Worm (Caenorhabditis elegans) whole organism, young adult: ENCODE measurements around the gene cul-2.

Experiments used
- F10E7.11 ChIP-seq: sonication (generic microtip); optimal IDR thresholded peaks from 2 replicates; lab custom pipeline; 2017; ENCODE audit warnings: mild to moderate bottlenecking, missing genetic modification characterization, moderate library complexity, missing compliant biosample characterization
- F22D6.2 ChIP-seq: sonication (generic microtip); optimal IDR thresholded peaks from 2 replicates; lab custom pipeline; 2016; ENCODE audit warnings: mild to moderate bottlenecking, missing genetic modification characterization, missing compliant biosample characterization
- F55B11.4 ChIP-seq: sonication (generic microtip); optimal IDR thresholded peaks from 2 replicates; lab custom pipeline; 2016; ENCODE audit warnings: missing compliant biosample characterization, missing genetic modification characterization, borderline replicate concordance; ENCODE audit not compliant: insufficient read depth
- K11D2.4 ChIP-seq: fragments of 200-800 bp; sonication (Bioruptor generic); IDR thresholded peaks from 2 replicates; pipeline ENCODE4 v1.3.6; 2022; ENCODE audit warnings: missing genetic modification reagents, missing genetic modification characterization, missing compliant biosample characterization
- T07F8.4 ChIP-seq: sonication (generic microtip); optimal IDR thresholded peaks from 2 replicates; lab custom pipeline; 2016; ENCODE audit warnings: mild to moderate bottlenecking, missing genetic modification characterization, moderate library complexity, missing compliant biosample characterization
- Y56A3A.18 ChIP-seq: fragments of 200-800 bp; sonication (Bioruptor generic); IDR thresholded peaks from 2 replicates; pipeline ENCODE4 v1.3.6; 2022; ENCODE audit warnings: missing genetic modification reagents, missing genetic modification characterization, missing compliant biosample characterization
- Y67H2A.10 ChIP-seq: fragments of 200-800 bp; sonication (Bioruptor generic); conservative IDR thresholded peaks from 2 replicates; pipeline ENCODE4 v1.3.6; 2022; ENCODE audit warnings: missing genetic modification reagents, missing genetic modification characterization, missing compliant biosample characterization
- Y79H2A.3 ChIP-seq: fragments of 200-800 bp; sonication (Bioruptor generic); conservative IDR thresholded peaks from 2 replicates; pipeline ENCODE4 v1.3.6; 2022; ENCODE audit warnings: missing genetic modification reagents, missing genetic modification characterization, missing compliant biosample characterization
- Y95B8A.8 ChIP-seq: fragments of 200-800 bp; sonication (Bioruptor generic); IDR thresholded peaks from 2 replicates; pipeline ENCODE4 v1.3.6; 2022; ENCODE audit warnings: missing genetic modification reagents, missing genetic modification characterization, missing compliant biosample characterization
- attf-5 ChIP-seq: fragments of 200-800 bp; sonication (Bioruptor generic); optimal IDR thresholded peaks from 2 replicates; lab custom pipeline; 2018; ENCODE audit warnings: mild to moderate bottlenecking, missing genetic modification characterization, missing compliant biosample characterization
- cebp-1 ChIP-seq, 2 experiments: fragments of 200-800 bp in 1 of 2; sonication (Bioruptor generic) in 1 of 2; sonication (generic microtip) in 1 of 2; IDR thresholded peaks in 1 of 2; optimal IDR thresholded peaks in 1 of 2; 2 replicates each; pipeline versions ENCODE4 v1.3.6 to Lab custom; 2017 to 2022; ENCODE audit warnings: missing compliant biosample characterization in 2 of 2, missing genetic modification characterization in 2 of 2, mild to moderate bottlenecking in 1 of 2, missing genetic modification reagents in 1 of 2, moderate library complexity in 1 of 2
- ceh-91 ChIP-seq: fragments of 200-800 bp; sonication (Bioruptor generic); IDR thresholded peaks from 2 replicates; pipeline ENCODE4 v1.3.6; 2022; ENCODE audit warnings: missing genetic modification reagents, missing genetic modification characterization, missing compliant biosample characterization
- dox-1 ChIP-seq: fragments of 200-800 bp; sonication (Bioruptor generic); IDR thresholded peaks from 2 replicates; pipeline ENCODE4 v1.3.6; 2022; ENCODE audit warnings: missing genetic modification reagents, missing genetic modification characterization, missing compliant biosample characterization
- dpl-1 ChIP-seq: fragments of 150-350 bp; optimal IDR thresholded peaks from 2 replicates; lab custom pipeline; 2014; ENCODE audit warnings: missing biosample characterization, missing genetic modification reagents, missing genetic modification characterization
- egrh-3 ChIP-seq: fragments of 200-800 bp; sonication (Bioruptor generic); IDR thresholded peaks from 2 replicates; pipeline ENCODE4 v1.3.6; 2022; ENCODE audit warnings: missing genetic modification reagents, missing genetic modification characterization, missing compliant biosample characterization
- hmg-1.2 ChIP-seq: fragments of 200-800 bp; sonication (Bioruptor generic); IDR thresholded peaks from 2 replicates; pipeline ENCODE4 v1.3.6; 2022; ENCODE audit warnings: missing genetic modification reagents, missing genetic modification characterization, missing compliant biosample characterization
- hsf-1 ChIP-seq: fragments of 200-800 bp; sonication (Bioruptor generic); IDR thresholded peaks from 2 replicates; pipeline ENCODE4 v1.3.6; 2022; ENCODE audit warnings: missing genetic modification reagents, missing genetic modification characterization, missing compliant biosample characterization
- lin-26 ChIP-seq: fragments of 200-800 bp; sonication (Bioruptor generic); IDR thresholded peaks from 2 replicates; pipeline ENCODE4 v1.3.6; 2022; ENCODE audit warnings: missing genetic modification reagents, missing genetic modification characterization, missing compliant biosample characterization
- lin-54 ChIP-seq: fragments of 200-800 bp; sonication (Bioruptor generic); optimal IDR thresholded peaks from 2 replicates; lab custom pipeline; 2018; ENCODE audit warnings: mild to moderate bottlenecking, missing genetic modification characterization, missing compliant biosample characterization
- lsl-1 ChIP-seq: fragments of 200-800 bp; sonication (Bioruptor generic); optimal IDR thresholded peaks from 2 replicates; lab custom pipeline; 2018; ENCODE audit warnings: mild to moderate bottlenecking, missing genetic modification characterization, moderate library complexity, missing compliant biosample characterization
- madf-3 ChIP-seq: fragments of 200-800 bp; sonication (Bioruptor generic); IDR thresholded peaks from 2 replicates; pipeline ENCODE4 v1.3.6; 2022; ENCODE audit warnings: missing genetic modification reagents, missing genetic modification characterization, missing compliant biosample characterization
- madf-6 ChIP-seq: fragments of 200-800 bp; sonication (Bioruptor generic); IDR thresholded peaks from 2 replicates; pipeline ENCODE4 v1.3.6; 2022; ENCODE audit warnings: missing genetic modification reagents, missing genetic modification characterization, missing compliant biosample characterization
- mes-4 ChIP-seq: sonication (generic microtip); optimal IDR thresholded peaks from 2 replicates; lab custom pipeline; 2016; ENCODE audit warnings: missing genotype, missing genetic modification characterization, missing compliant biosample characterization
- mxl-1 ChIP-seq: sonication (generic microtip); optimal IDR thresholded peaks from 2 replicates; lab custom pipeline; 2016; ENCODE audit warnings: missing genetic modification characterization, missing compliant biosample characterization
- nfyb-1 ChIP-seq: fragments of 200-800 bp; sonication (Bioruptor generic); IDR thresholded peaks from 2 replicates; pipeline ENCODE4 v1.3.6; 2022; ENCODE audit warnings: missing genetic modification reagents, missing genetic modification characterization, missing compliant biosample characterization
- nhr-80 ChIP-seq: sonication (generic microtip); optimal IDR thresholded peaks from 2 replicates; lab custom pipeline; 2016; ENCODE audit warnings: missing genetic modification characterization, missing compliant biosample characterization
- repo-1 ChIP-seq: sonication (generic microtip); optimal IDR thresholded peaks from 2 replicates; lab custom pipeline; 2017; ENCODE audit warnings: mild to moderate bottlenecking, missing genetic modification characterization, missing compliant biosample characterization
- sdz-38 ChIP-seq: sonication (generic microtip); optimal IDR thresholded peaks from 2 replicates; lab custom pipeline; 2016; ENCODE audit warnings: missing genotype, missing genetic modification characterization, missing compliant biosample characterization
- sea-2 ChIP-seq: fragments of 200-800 bp; sonication (Bioruptor generic); IDR thresholded peaks from 2 replicates; pipeline ENCODE4 v1.3.6; 2022; ENCODE audit warnings: missing genetic modification characterization, missing compliant biosample characterization
- snpc-1.1 ChIP-seq: sonication (generic microtip); optimal IDR thresholded peaks from 2 replicates; lab custom pipeline; 2017; ENCODE audit warnings: missing genetic modification characterization, mild to moderate bottlenecking, missing compliant biosample characterization, antibody characterized with exemption, moderate library complexity, missing genotype, missing genetic modification reagents; ENCODE audit not compliant: insufficient read depth
- unc-62 ChIP-seq: fragments of 150-350 bp; optimal IDR thresholded peaks from 2 replicates; lab custom pipeline; 2014; ENCODE audit warnings: missing biosample characterization, missing genetic modification reagents, missing genetic modification characterization
- xnd-1 ChIP-seq: sonication (generic microtip); optimal IDR thresholded peaks from 2 replicates; lab custom pipeline; 2016; ENCODE audit warnings: missing genotype, missing genetic modification reagents, missing genetic modification characterization, missing compliant biosample characterization
- zfh-2 ChIP-seq: fragments of 200-800 bp; sonication (Bioruptor generic); conservative IDR thresholded peaks from 2 replicates; pipeline ENCODE4 v1.3.6; 2022; ENCODE audit warnings: missing genetic modification reagents, missing genetic modification characterization, missing compliant biosample characterization
- ztf-18 ChIP-seq: sonication (generic microtip); optimal IDR thresholded peaks from 2 replicates; lab custom pipeline; 2016; ENCODE audit warnings: missing genotype, mild to moderate bottlenecking, missing genetic modification characterization, missing compliant biosample characterization
- ztf-22 ChIP-seq: fragments of 200-800 bp; sonication (Bioruptor generic); optimal IDR thresholded peaks from 2 replicates; lab custom pipeline; 2018; ENCODE audit warnings: mild to moderate bottlenecking, missing genetic modification characterization, moderate library complexity, missing compliant biosample characterization
- ztf-28 ChIP-seq: fragments of 200-800 bp; sonication (Bioruptor generic); IDR thresholded peaks from 2 replicates; pipeline ENCODE4 v1.3.6; 2022; ENCODE audit warnings: missing genetic modification reagents, missing genetic modification characterization, missing compliant biosample characterization
- ztf-3 ChIP-seq: fragments of 200-800 bp; sonication (Bioruptor generic); optimal IDR thresholded peaks from 2 replicates; lab custom pipeline; 2018; ENCODE audit warnings: mild to moderate bottlenecking, missing genetic modification characterization, missing compliant biosample characterization
- ztf-6 ChIP-seq: fragments of 200-800 bp; sonication (Bioruptor generic); IDR thresholded peaks from 2 replicates; pipeline ENCODE4 v1.3.6; 2022; ENCODE audit warnings: missing genetic modification reagents, missing genetic modification characterization, missing compliant biosample characterization

cul-2 gene

DNA sequence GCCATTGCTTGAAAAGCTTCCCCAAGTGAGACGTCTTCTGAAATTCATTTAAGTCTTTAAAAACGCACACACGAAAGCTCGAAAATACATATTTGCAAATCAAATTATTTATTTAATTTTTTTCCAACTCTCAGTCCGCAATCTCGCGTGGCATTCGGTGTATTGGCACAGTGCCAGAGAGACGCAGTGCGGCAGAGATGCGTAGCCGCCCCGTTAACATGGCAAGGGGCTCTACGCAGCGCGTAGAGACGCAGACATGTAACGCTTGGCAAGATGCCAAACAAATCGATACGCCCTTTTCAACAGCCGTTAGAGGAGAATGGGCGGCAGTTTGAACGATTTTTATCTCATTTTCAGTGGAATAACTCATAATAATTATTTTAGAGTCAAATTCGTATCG lies 43.5 kb upstream of the cul-2 start, which contains the start of the genes drr-2 and set-16 (continued):
- peak; percentile 98 for TF ChIP-seq ceh-91 (GFP tag; lab: Robert Waterston, UW)
- TF ChIP-seq K11D2.4 (GFP tag; lab: Robert Waterston, UW) = peak; percentile 98
- TF ChIP-seq Y67H2A.10 (GFP tag; lab: Robert Waterston, UW) = peak; percentile 90
- peak; percentile 66 for TF ChIP-seq snpc-1.1 (tag; lab: Kevin White, UChicago)
- TF ChIP-seq lin-54 (GFP tag; lab: Kevin White, UChicago) = peak; percentile 99
- peak; percentile 99 for TF ChIP-seq repo-1 (tag; lab: Kevin White, UChicago)
- peak; percentile 95 for TF ChIP-seq Y56A3A.18 (GFP tag; lab: Robert Waterston, UW)
- TF ChIP-seq madf-3 (GFP tag; lab: Robert Waterston, UW) = peak; percentile 98
- TF ChIP-seq nhr-80 (tag; lab: Kevin White, UChicago) = peak; percentile 85
- TF ChIP-seq xnd-1 = peak; percentile 88
- no peak for TF ChIP-seq sdz-38 (tag; lab: Kevin White, UChicago)
- peak; percentile 92 for TF ChIP-seq ztf-3 (GFP tag; lab: Kevin White, UChicago)
- peak; percentile 95 for TF ChIP-seq hsf-1 (GFP tag; lab: Robert Waterston, UW)
- TF ChIP-seq F22D6.2 (tag; lab: Kevin White, UChicago) = peak; percentile 95
- peak; percentile 99 for TF ChIP-seq nfyb-1 (GFP tag; lab: Robert Waterston, UW)
- TF ChIP-seq, all 124 proteins: peak for 108

- TF ChIP-seq sea-2 (GFP tag; lab: Robert Waterston, UW) (no peak), zfh-2 (GFP tag; lab: Robert Waterston, UW) (peak; percentile 59), ceh-91 (GFP tag; lab: Robert Waterston, UW) (no peak), hmg-1.2 (GFP tag; lab: Robert Waterston, UW) (no peak)
Observed at ce11 chrIII:13644279-13644678, 42.8 kb upstream of the cul-2 start.

ce11 chrIII:13645885-13646488 lies 41.1 kb upstream of the cul-2 start:
- TF ChIP-seq ztf-6 (GFP tag; lab: Robert Waterston, UW) (0 out of 2 replicates have a peak, but pooled peaks have one; percentile 8), dox-1 (GFP tag; lab: Robert Waterston, UW) (peak; percentile 19; the same call in 1 of the 2 replicates), Y95B8A.8 (0 out of 2 replicates have a peak, but pooled peaks have one; percentile 11), lin-54 (GFP tag; lab: Kevin White, UChicago) (no peak), egrh-3 (GFP tag; lab: Robert Waterston, UW) (peak; percentile 77), zfh-2 (GFP tag; lab: Robert Waterston, UW) (peak; percentile 91), ztf-28 (GFP tag; lab: Robert Waterston, UW) (no peak)

DNA sequence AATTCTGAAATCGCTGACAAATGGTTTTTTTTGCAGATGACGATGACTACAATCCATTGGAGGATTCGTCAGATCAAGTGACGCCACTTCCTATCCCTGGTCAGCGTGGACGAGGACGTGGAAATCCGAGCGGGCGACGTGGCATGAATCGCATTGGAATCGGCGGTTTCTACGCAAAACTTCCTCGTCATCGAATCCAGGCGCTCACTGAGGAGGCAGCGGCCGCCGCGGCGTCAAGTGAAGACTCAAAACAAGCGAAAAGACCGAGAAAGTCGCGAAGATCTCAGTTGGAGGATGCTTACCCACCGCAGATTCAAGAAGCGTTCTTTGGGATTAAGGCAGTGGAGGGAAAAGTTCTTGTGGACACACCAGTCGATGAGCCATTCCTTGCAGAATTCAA lies 38.5 kb upstream of the cul-2 start:
- TF ChIP-seq zfh-2 (GFP tag; lab: Robert Waterston, UW) = peak; percentile 65
- no peak for TF ChIP-seq hmg-1.2 (GFP tag; lab: Robert Waterston, UW)

DNA sequence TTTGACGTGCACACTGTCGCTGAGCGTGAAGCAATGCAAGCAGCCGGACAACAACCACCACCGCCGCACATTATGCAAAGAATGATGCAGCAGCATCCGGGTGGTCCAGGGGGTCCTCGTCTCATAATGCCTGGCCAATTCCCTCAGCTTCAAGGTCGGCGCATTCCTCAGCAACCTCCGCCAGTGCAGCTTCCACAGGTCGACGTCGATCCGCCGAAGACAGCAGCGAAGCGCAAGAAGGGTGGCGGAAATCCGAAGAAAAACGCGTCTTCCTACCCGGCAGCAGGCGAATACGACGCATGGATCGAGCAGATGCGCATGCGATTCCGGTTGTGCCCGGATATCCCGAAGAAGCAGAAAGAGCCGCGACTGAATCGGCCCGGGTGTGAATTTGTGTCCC lies 35.7 kb upstream of the cul-2 start:
- TF ChIP-seq ztf-18 (tag; lab: Kevin White, UChicago) = no peak
- no peak for TF ChIP-seq mxl-1 (tag; lab: Kevin White, UChicago)
- TF ChIP-seq dox-1 (GFP tag; lab: Robert Waterston, UW) = peak; percentile 5; the same call in 1 of the 2 replicates
- no peak for TF ChIP-seq cebp-1 (GFP tag; IDR thresholded peaks at IDR 0.05; lab: Robert Waterston, UW)
- no peak for TF ChIP-seq cebp-1 (tag; optimal IDR thresholded peaks at IDR 0.05; lab: Kevin White, UChicago)
- TF ChIP-seq dpl-1 = no peak
- no peak for TF ChIP-seq ztf-22 (GFP tag; lab: Kevin White, UChicago)
- no peak for TF ChIP-seq mes-4 (tag; lab: Kevin White, UChicago)
- 0 out of 2 replicates have a peak, but pooled peaks have one; percentile 41 for TF ChIP-seq lin-26 (GFP tag; lab: Robert Waterston, UW)
- TF ChIP-seq hmg-1.2 (GFP tag; lab: Robert Waterston, UW) = no peak
- TF ChIP-seq lsl-1 (GFP tag; lab: Kevin White, UChicago) = no peak
- TF ChIP-seq unc-62 (GFP tag; lab: Kevin White, UChicago) = no peak
- TF ChIP-seq hsf-1 (GFP tag; lab: Robert Waterston, UW) = no peak
- no peak for TF ChIP-seq F55B11.4 (tag; lab: Kevin White, UChicago)
- no peak for TF ChIP-seq K11D2.4 (GFP tag; lab: Robert Waterston, UW)
- no peak for TF ChIP-seq F10E7.11 (tag; lab: Kevin White, UChicago)
- no peak for TF ChIP-seq madf-6
- TF ChIP-seq T07F8.4 (tag; lab: Kevin White, UChicago) = no peak
- TF ChIP-seq attf-5 (GFP tag; lab: Kevin White, UChicago) = no peak
- TF ChIP-seq zfh-2 (GFP tag; lab: Robert Waterston, UW) = peak; percentile 85
- no peak for TF ChIP-seq Y79H2A.3
- peak; percentile 77 for TF ChIP-seq egrh-3 (GFP tag; lab: Robert Waterston, UW)
- TF ChIP-seq Y67H2A.10 (GFP tag; lab: Robert Waterston, UW) = no peak
